Worm (Caenorhabditis elegans): ENCODE measurements around the gene pus-1.

- no peak for TF ChIP-seq ama-1 (optimal IDR thresholded peaks at IDR 0.05)
- no peak for TF ChIP-seq gmeb-1 (tag; optimal IDR thresholded peaks at IDR 0.05)
Observed at ce11 chrV:16812371-16812770, 17.6 kb upstream of the pus-1 start.

Data from whole organism, L2 larva.